Fruit fly (Drosophila melanogaster) whole organism, embryonic: ENCODE measurements around the gene tutl.
A peak's percentile ranks its signal among the peaks of the same experiment; 100 is the strongest.

ENCODE experiments used
- Atf3 ChIP-seq: fragments of 200-800 bp; sonication (Bioruptor generic); optimal IDR thresholded peaks from 3 replicates; lab custom pipeline; 2016; ENCODE audit warnings: missing biosample characterization, missing genetic modification characterization
- BtbVII ChIP-seq: fragments of 200-800 bp; sonication (Bioruptor generic); optimal IDR thresholded peaks from 3 replicates; lab custom pipeline; 2017; ENCODE audit warnings: missing biosample characterization, mild to moderate bottlenecking, missing genetic modification characterization
- Bteb2 ChIP-seq: fragments of 200-800 bp; sonication (Bioruptor generic); optimal IDR thresholded peaks from 2 replicates; lab custom pipeline; 2016; ENCODE audit warnings: missing biosample characterization, missing genetic modification characterization
- CG1024 ChIP-seq: fragments of 200-800 bp; sonication (Bioruptor generic); IDR thresholded peaks from 2 replicates; pipeline ENCODE4 v1.3.6; 2022; ENCODE audit warnings: missing biosample characterization, missing genetic modification characterization
- CG10543 ChIP-seq: fragments of 200-800 bp; sonication (Bioruptor generic); optimal IDR thresholded peaks from 3 replicates; lab custom pipeline; 2017; ENCODE audit warnings: missing biosample characterization, mild to moderate bottlenecking, missing genetic modification characterization, moderate library complexity
- CG11560 ChIP-seq: fragments of 200-800 bp; sonication (Bioruptor generic); IDR thresholded peaks from 3 replicates; pipeline ENCODE4 v1.3.6; 2022; ENCODE audit warnings: missing biosample characterization, missing genetic modification characterization
- CG12744 ChIP-seq: fragments of 200-800 bp; sonication (Bioruptor generic); optimal IDR thresholded peaks from 2 replicates; lab custom pipeline; 2016; ENCODE audit warnings: missing biosample characterization, missing genetic modification characterization
- CG15073 ChIP-seq: fragments of 200-800 bp; sonication (Bioruptor generic); optimal IDR thresholded peaks from 2 replicates; lab custom pipeline; 2016; ENCODE audit warnings: missing biosample characterization, missing genetic modification characterization
- CG17359 ChIP-seq: fragments of 200-800 bp; sonication (Bioruptor generic); optimal IDR thresholded peaks from 3 replicates; lab custom pipeline; 2018; ENCODE audit warnings: missing biosample characterization, mild to moderate bottlenecking, missing genetic modification characterization, moderate library complexity
- CG2116 ChIP-seq: fragments of 200-800 bp; sonication (Bioruptor generic); optimal IDR thresholded peaks from 3 replicates; lab custom pipeline; 2018; ENCODE audit warnings: missing biosample characterization, mild to moderate bottlenecking, missing genetic modification characterization
- CG6689 ChIP-seq: fragments of 200-800 bp; sonication (Bioruptor generic); IDR thresholded peaks from 2 replicates; pipeline ENCODE4 v1.3.6; 2022; ENCODE audit warnings: missing biosample characterization, missing genetic modification characterization
- CG7556 ChIP-seq: fragments of 200-800 bp; sonication (Bioruptor generic); optimal IDR thresholded peaks from 2 replicates; lab custom pipeline; 2017; ENCODE audit warnings: missing biosample characterization, mild to moderate bottlenecking, missing genetic modification characterization
- CG7786 ChIP-seq: fragments of 200-800 bp; sonication (Bioruptor generic); optimal IDR thresholded peaks from 2 replicates; lab custom pipeline; 2016; ENCODE audit warnings: missing biosample characterization, missing genetic modification characterization
- CG9932 ChIP-seq: fragments of 200-800 bp; sonication (Bioruptor generic); IDR thresholded peaks from 2 replicates; pipeline ENCODE4 v1.3.6; 2022; ENCODE audit warnings: missing biosample characterization, missing genetic modification characterization
- CTCF ChIP-seq: fragments of 200-800 bp; sonication (Bioruptor generic); optimal IDR thresholded peaks from 2 replicates; lab custom pipeline; 2017; ENCODE audit warnings: missing biosample characterization, mild to moderate bottlenecking, missing genetic modification characterization, moderate library complexity
- CrebB ChIP-seq: fragments of 200-800 bp; sonication (Bioruptor generic); optimal IDR thresholded peaks from 3 replicates; lab custom pipeline; 2018; ENCODE audit warnings: missing biosample characterization, mild to moderate bottlenecking, missing genetic modification characterization
- Eip74EF ChIP-seq, 2 experiments: fragments of 200-800 bp in 1 of 2; fragments of >200 bp in 1 of 2; sonication (Bioruptor generic) in 1 of 2; optimal IDR thresholded peaks; 2 replicates each; lab custom pipeline; 2017 to 2019; ENCODE audit warnings: missing biosample characterization in 2 of 2, missing genetic modification characterization in 2 of 2, mild to moderate bottlenecking in 1 of 2, moderate library complexity in 1 of 2
- HHEX ChIP-seq: fragments of 200-800 bp; sonication (Bioruptor generic); optimal IDR thresholded peaks from 3 replicates; lab custom pipeline; 2017; ENCODE audit warnings: missing biosample characterization, mild to moderate bottlenecking, missing genetic modification characterization, missing genetic modification reagents
- Hr39 ChIP-seq: fragments of >200 bp; optimal IDR thresholded peaks from 2 replicates; lab custom pipeline; 2017
- MBD-R2 ChIP-seq: fragments of 200-800 bp; sonication (Bioruptor generic); IDR thresholded peaks from 2 replicates; pipeline ENCODE4 v1.3.6; 2022; ENCODE audit warnings: missing biosample characterization, missing genetic modification characterization
- Meics ChIP-seq: fragments of 200-800 bp; sonication (Bioruptor generic); optimal IDR thresholded peaks from 2 replicates; lab custom pipeline; 2017; ENCODE audit warnings: missing biosample characterization, mild to moderate bottlenecking, missing genetic modification characterization
- Opbp ChIP-seq: fragments of 200-800 bp; sonication (Bioruptor generic); IDR thresholded peaks from 3 replicates; pipeline ENCODE4 v1.3.6; 2022; ENCODE audit warnings: missing biosample characterization, missing genetic modification characterization; ENCODE audit not compliant: partially characterized antibody
- Ravus ChIP-seq: fragments of 200-800 bp; sonication (Bioruptor generic); IDR thresholded peaks from 2 replicates; pipeline ENCODE4 v1.3.6; 2022; ENCODE audit warnings: missing biosample characterization, missing genetic modification characterization
- Sin3A ChIP-seq: fragments of >200 bp; optimal IDR thresholded peaks from 2 replicates; lab custom pipeline; 2018
- Trl ChIP-seq, 3 experiments: fragments of >200 bp in 2 of 3; fragments of 200-800 bp in 1 of 3; sonication (Bioruptor generic) in 1 of 3; optimal IDR thresholded peaks; 2 replicates in 1 of 3; 3 replicates in 2 of 3; lab custom pipeline; 2016 to 2017; ENCODE audit warnings: missing biosample characterization in 1 of 3, missing genetic modification characterization in 1 of 3
- Xrp1 ChIP-seq: fragments of 200-800 bp; sonication (Bioruptor generic); IDR thresholded peaks from 2 replicates; pipeline ENCODE4 v1.3.6; 2022; ENCODE audit warnings: missing biosample characterization, missing genetic modification characterization
- ab ChIP-seq: fragments of 200-800 bp; sonication (Bioruptor generic); optimal IDR thresholded peaks from 2 replicates; lab custom pipeline; 2016; ENCODE audit warnings: missing biosample characterization, missing genetic modification characterization
- ara ChIP-seq: fragments of 200-800 bp; sonication (Bioruptor generic); IDR thresholded peaks from 2 replicates; pipeline ENCODE4 v1.3.6; 2022; ENCODE audit warnings: missing biosample characterization, missing genetic modification characterization
- bcd ChIP-seq: fragments of 200-800 bp; sonication (Bioruptor generic); optimal IDR thresholded peaks from 2 replicates; lab custom pipeline; 2017; ENCODE audit warnings: missing biosample characterization, mild to moderate bottlenecking, missing genetic modification characterization
- bigmax ChIP-seq: fragments of 200-800 bp; sonication (Bioruptor generic); optimal IDR thresholded peaks from 2 replicates; lab custom pipeline; 2018; ENCODE audit warnings: missing biosample characterization, mild to moderate bottlenecking, missing genetic modification characterization
- ci ChIP-seq: fragments of 200-800 bp; sonication (Bioruptor generic); IDR thresholded peaks from 3 replicates; pipeline ENCODE4 v1.3.6; 2022; ENCODE audit warnings: missing biosample characterization, missing genetic modification characterization
- danr ChIP-seq: fragments of 200-800 bp; sonication (Bioruptor generic); IDR thresholded peaks from 2 replicates; pipeline ENCODE4 v1.3.6; 2022; ENCODE audit warnings: missing biosample characterization, missing genetic modification characterization
- dysf ChIP-seq: fragments of 200-800 bp; sonication (Bioruptor generic); IDR thresholded peaks from 3 replicates; pipeline ENCODE4 v1.3.6; 2022; ENCODE audit warnings: missing biosample characterization, missing genetic modification characterization
- emc ChIP-seq: fragments of 200-800 bp; sonication (Bioruptor generic); optimal IDR thresholded peaks from 2 replicates; lab custom pipeline; 2016; ENCODE audit warnings: missing biosample characterization, missing genetic modification characterization
- fd3F ChIP-seq: fragments of 200-800 bp; sonication (Bioruptor generic); optimal IDR thresholded peaks from 2 replicates; lab custom pipeline; 2018; ENCODE audit warnings: missing biosample characterization, mild to moderate bottlenecking, missing genetic modification characterization, moderate library complexity
- gcm ChIP-seq: fragments of 200-800 bp; sonication (Bioruptor generic); optimal IDR thresholded peaks from 2 replicates; lab custom pipeline; 2019; ENCODE audit warnings: missing biosample characterization, mild to moderate bottlenecking, missing genetic modification characterization, moderate library complexity
- grau ChIP-seq: fragments of 200-800 bp; optimal IDR thresholded peaks from 3 replicates; lab custom pipeline; 2019; ENCODE audit warnings: missing biosample characterization, mild to moderate bottlenecking, missing genetic modification characterization, moderate library complexity
- gsb ChIP-seq: fragments of 200-800 bp; sonication (Bioruptor generic); IDR thresholded peaks from 2 replicates; pipeline ENCODE4 v1.3.6; 2022; ENCODE audit warnings: missing biosample characterization, missing genetic modification characterization
- gsb-n ChIP-seq: fragments of 200-800 bp; sonication (Bioruptor generic); optimal IDR thresholded peaks from 3 replicates; lab custom pipeline; 2018; ENCODE audit warnings: missing biosample characterization, mild to moderate bottlenecking, missing genetic modification characterization
- insv ChIP-seq, 2 experiments: fragments of 200-800 bp; sonication (Bioruptor generic); optimal IDR thresholded peaks; 3 replicates each; lab custom pipeline; 2016 to 2018; ENCODE audit warnings: missing biosample characterization in 2 of 2, missing genetic modification characterization in 2 of 2
- inv ChIP-seq: fragments of 200-800 bp; sonication (Bioruptor generic); IDR thresholded peaks from 2 replicates; pipeline ENCODE4 v1.3.6; 2022; ENCODE audit warnings: missing biosample characterization, missing genetic modification characterization; ENCODE audit not compliant: partially characterized antibody
- ken ChIP-seq: fragments of 200-800 bp; sonication (Bioruptor generic); IDR thresholded peaks from 3 replicates; pipeline ENCODE4 v1.3.6; 2022; ENCODE audit warnings: missing biosample characterization, missing genetic modification characterization
- luna ChIP-seq: fragments of 200-800 bp; sonication (Bioruptor generic); optimal IDR thresholded peaks from 2 replicates; lab custom pipeline; 2016; ENCODE audit warnings: missing biosample characterization, missing genetic modification characterization
- sc ChIP-seq, 3 experiments: fragments of >200 bp in 2 of 3; fragments of 200-800 bp in 1 of 3; sonication (Bioruptor generic) in 1 of 3; optimal IDR thresholded peaks; 2 replicates in 2 of 3; 3 replicates in 1 of 3; lab custom pipeline; 2017; ENCODE audit warnings: mild to moderate bottlenecking in 1 of 3, missing biosample characterization in 1 of 3, missing genetic modification characterization in 1 of 3, missing genetic modification reagents in 1 of 3
- sens ChIP-seq: fragments of 200-800 bp; sonication (Bioruptor generic); peaks from one replicate; lab custom pipeline; 2016; ENCODE audit warnings: missing biosample characterization, missing genetic modification characterization
- seq ChIP-seq: fragments of 200-800 bp; sonication (Bioruptor generic); IDR thresholded peaks from 2 replicates; pipeline ENCODE4 v1.3.6; 2022; ENCODE audit warnings: missing biosample characterization, missing genetic modification characterization
- slp2 ChIP-seq: fragments of 200-800 bp; sonication (Bioruptor generic); optimal IDR thresholded peaks from 2 replicates; lab custom pipeline; 2016; ENCODE audit warnings: missing biosample characterization, missing genetic modification characterization
- sob ChIP-seq: fragments of 200-800 bp; sonication (Bioruptor generic); IDR thresholded peaks from 2 replicates; pipeline ENCODE4 v1.3.6; 2022; ENCODE audit warnings: missing biosample characterization, missing genetic modification characterization
- sqz ChIP-seq: fragments of 200-800 bp; sonication (Bioruptor generic); optimal IDR thresholded peaks from 3 replicates; lab custom pipeline; 2018; ENCODE audit warnings: missing biosample characterization, mild to moderate bottlenecking, missing genetic modification characterization
- toy ChIP-seq: fragments of 200-800 bp; sonication (Bioruptor generic); IDR thresholded peaks from 2 replicates; pipeline ENCODE4 v1.3.6; 2022; ENCODE audit warnings: missing biosample characterization, missing genetic modification characterization

The tutl gene

DNA sequence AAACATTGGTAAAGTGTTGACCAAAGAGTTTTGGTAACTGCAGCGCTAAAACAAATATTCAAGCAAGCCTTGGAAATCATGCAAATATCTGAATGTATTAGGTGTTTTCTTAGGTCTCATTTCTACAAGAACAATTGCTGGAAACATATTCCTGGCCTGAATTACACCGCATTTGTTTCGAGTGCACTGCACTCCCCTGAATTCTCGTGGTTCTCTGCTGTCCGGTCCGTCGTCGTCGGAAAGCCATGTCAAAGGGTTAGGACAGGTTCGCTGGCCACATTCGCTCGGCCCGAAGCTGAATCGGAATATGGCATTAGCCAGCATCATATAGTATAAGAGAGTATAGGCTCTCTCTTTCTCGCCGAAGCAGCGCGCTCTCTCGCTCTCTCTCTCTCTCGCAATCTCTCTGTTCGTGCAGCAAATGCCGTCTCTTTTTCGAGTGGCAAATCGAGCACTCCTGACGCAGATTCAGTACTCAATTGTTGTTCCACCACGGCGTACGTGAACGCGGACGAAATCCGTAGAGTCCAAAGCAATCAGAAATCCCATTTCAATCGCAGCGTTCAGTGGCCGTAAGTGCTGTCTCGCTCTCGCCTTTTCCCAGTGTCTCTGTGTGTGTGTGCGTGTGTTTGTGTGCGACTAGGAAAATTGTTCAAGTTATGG, at the start of gene tutl (continued):
- peak; percentile 78 for TF ChIP-seq slp2 (GFP tag; lab: Kevin White, UChicago)
- TF ChIP-seq sob (GFP tag; lab: Robert Waterston, UW) = peak; percentile 78
- no peak for TF ChIP-seq sc (optimal IDR thresholded peaks at IDR 0.05; lab: Kevin White, UChicago)
- TF ChIP-seq sc (GFP tag; optimal IDR thresholded peaks at IDR 0.05; lab: Kevin White, UChicago) = peak; percentile 72
- TF ChIP-seq CG7556 (GFP tag; lab: Kevin White, UChicago) = peak; percentile 89
- peak; percentile 50 for TF ChIP-seq gcm (GFP tag; lab: Kevin White, UChicago)
- peak; percentile 77 for TF ChIP-seq CG12744 (GFP tag; lab: Kevin White, UChicago)
- TF ChIP-seq gsb (GFP tag; lab: Robert Waterston, UW) = peak; percentile 59; the same call in 1 of the 2 replicates
- peak; percentile 50 for TF ChIP-seq Ravus (GFP tag; lab: Robert Waterston, UW)
- peak; percentile 83 for TF ChIP-seq bcd (GFP tag; lab: Kevin White, UChicago)
- peak; percentile 74 for TF ChIP-seq danr (GFP tag; lab: Robert Waterston, UW)
- peak; percentile 63 for TF ChIP-seq fd3F (GFP tag; lab: Kevin White, UChicago)
- TF ChIP-seq Atf3 = peak; percentile 75
- peak; percentile 83 for TF ChIP-seq ci
- peak; percentile 63; the same call in 2 of the 3 replicates for TF ChIP-seq CG11560
- peak; percentile 69 for TF ChIP-seq HHEX (GFP tag; lab: Kevin White, UChicago)
- TF ChIP-seq Sin3A (lab: Kevin White, UChicago) = no peak
- TF ChIP-seq sens (GFP tag; lab: Kevin White, UChicago) = peak; percentile 95
- peak; percentile 58 for TF ChIP-seq ab
- peak; percentile 68 for TF ChIP-seq emc (GFP tag; lab: Kevin White, UChicago)
- TF ChIP-seq CTCF (GFP tag; lab: Kevin White, UChicago) = peak; percentile 16
- TF ChIP-seq Eip74EF (GFP tag; optimal IDR thresholded peaks at IDR 0.05; lab: Kevin White, UChicago) = peak in 1 of 2 experiments; percentile 52
- peak; percentile 81 for TF ChIP-seq Meics (GFP tag; lab: Kevin White, UChicago)
- TF ChIP-seq inv (GFP tag; lab: Robert Waterston, UW) = no peak
- 0 out of 3 replicates have a peak, but pooled peaks have one; percentile 40 for TF ChIP-seq Opbp (GFP tag; lab: Robert Waterston, UW)
- TF ChIP-seq Xrp1 (GFP tag; lab: Robert Waterston, UW) = peak; percentile 92
- TF ChIP-seq CG10543 = no peak
- peak; percentile 78 for TF ChIP-seq CG7786 (GFP tag; lab: Kevin White, UChicago)
- TF ChIP-seq gsb-n (tag; lab: Kevin White, UChicago) = peak; percentile 72
- peak; percentile 63 for TF ChIP-seq sqz (GFP tag; lab: Kevin White, UChicago)
- peak; percentile 76 for TF ChIP-seq CG9932
- TF ChIP-seq Trl (optimal IDR thresholded peaks at IDR 0.05; lab: Kevin White, UChicago) = peak; percentile 96 to 99
- TF ChIP-seq Trl (GFP tag; optimal IDR thresholded peaks at IDR 0.05; lab: Kevin White, UChicago) = peak; percentile 89
- no peak for TF ChIP-seq Hr39 (lab: Kevin White, UChicago)
- peak; percentile 47 for TF ChIP-seq CG15073
- peak; percentile 69 for TF ChIP-seq seq
- TF ChIP-seq luna (GFP tag; lab: Kevin White, UChicago) = no peak
- TF ChIP-seq ara (GFP tag; lab: Robert Waterston, UW) = peak; percentile 85
- TF ChIP-seq bigmax (GFP tag; lab: Kevin White, UChicago) = no peak
- peak; percentile 89 for TF ChIP-seq dysf (GFP tag; lab: Robert Waterston, UW)
- peak; percentile 82 for TF ChIP-seq grau (tag; lab: Kevin White, UChicago)
- TF ChIP-seq CG17359 (tag; lab: Kevin White, UChicago) = peak; percentile 73
- peak; percentile 55; the same call in 1 of the 2 replicates for TF ChIP-seq MBD-R2 (GFP tag; lab: Robert Waterston, UW)
- peak; percentile 89 for TF ChIP-seq CG6689 (GFP tag; lab: Robert Waterston, UW)
- peak; percentile 67; the same call in 2 of the 3 replicates for TF ChIP-seq ken (GFP tag; lab: Robert Waterston, UW)
- peak; percentile 36 for TF ChIP-seq CG2116 (GFP tag; lab: Kevin White, UChicago)
- TF ChIP-seq CG1024 (GFP tag; lab: Robert Waterston, UW) = 0 out of 2 replicates have a peak, but pooled peaks have one; percentile 44
- TF ChIP-seq toy (GFP tag; lab: Robert Waterston, UW) = peak; percentile 61
- peak in 1 of 2 experiments; percentile 45 for TF ChIP-seq insv (GFP tag; optimal IDR thresholded peaks at IDR 0.05; lab: Kevin White, UChicago)
- TF ChIP-seq CrebB (tag; lab: Kevin White, UChicago) = peak; percentile 14
- peak; percentile 74 for TF ChIP-seq Bteb2 (GFP tag; lab: Kevin White, UChicago)
- TF ChIP-seq BtbVII (GFP tag; lab: Kevin White, UChicago) = peak; percentile 71
